Fruit fly (Drosophila melanogaster) whole organism, embryonic: ENCODE data around the gene CG31467.

Source experiments
- Antp ChIP-seq: fragments of 200-800 bp; sonication (Bioruptor generic); optimal IDR thresholded peaks from 3 replicates; lab custom pipeline; 2016; ENCODE audit warnings: missing biosample characterization, missing genetic modification characterization
- Atf6 ChIP-seq: fragments of 200-800 bp; sonication (Bioruptor generic); IDR thresholded peaks from 2 replicates; pipeline ENCODE4 v1.3.6; 2022; ENCODE audit warnings: missing biosample characterization, missing genetic modification characterization
- B-H2 ChIP-seq: fragments of 200-800 bp; sonication (Bioruptor generic); optimal IDR thresholded peaks from 2 replicates; lab custom pipeline; 2018; ENCODE audit warnings: missing biosample characterization, mild to moderate bottlenecking, missing genetic modification characterization
- Bteb2 ChIP-seq: fragments of 200-800 bp; sonication (Bioruptor generic); optimal IDR thresholded peaks from 2 replicates; lab custom pipeline; 2016; ENCODE audit warnings: missing biosample characterization, missing genetic modification characterization
- CG11093 ChIP-seq: fragments of 200-800 bp; sonication (Bioruptor generic); IDR thresholded peaks from 3 replicates; pipeline ENCODE4 v1.3.6; 2022; ENCODE audit warnings: missing biosample characterization, missing genetic modification characterization
- CG11247 ChIP-seq: fragments of 200-800 bp; sonication (Bioruptor generic); IDR thresholded peaks from 2 replicates; pipeline ENCODE4 v1.3.6; 2022; ENCODE audit warnings: missing biosample characterization, missing genetic modification characterization
- CG11504 ChIP-seq: fragments of 200-800 bp; sonication (Bioruptor generic); optimal IDR thresholded peaks from 3 replicates; lab custom pipeline; 2019; ENCODE audit warnings: missing biosample characterization, mild to moderate bottlenecking, missing genetic modification characterization, moderate library complexity
- CG11695 ChIP-seq: fragments of 200-800 bp; sonication (Bioruptor generic); IDR thresholded peaks from 3 replicates; pipeline ENCODE4 v1.3.6; 2022; ENCODE audit warnings: missing biosample characterization, missing genetic modification characterization
- CG12104 ChIP-seq: fragments of 200-800 bp; sonication (Bioruptor generic); optimal IDR thresholded peaks from 3 replicates; lab custom pipeline; 2016; ENCODE audit warnings: missing biosample characterization, missing genetic modification characterization
- CG15514 ChIP-seq: fragments of 200-800 bp; sonication (Bioruptor generic); optimal IDR thresholded peaks from 3 replicates; lab custom pipeline; 2017; ENCODE audit warnings: missing biosample characterization, missing genetic modification characterization, mild to moderate bottlenecking, moderate library complexity, missing genetic modification reagents
- CG16863 ChIP-seq: fragments of 200-800 bp; sonication (Bioruptor generic); optimal IDR thresholded peaks from 3 replicates; lab custom pipeline; 2016; ENCODE audit warnings: missing biosample characterization, missing genetic modification characterization
- CG17802 ChIP-seq: fragments of 200-800 bp; sonication (Bioruptor generic); optimal IDR thresholded peaks from 2 replicates; lab custom pipeline; 2018; ENCODE audit warnings: missing biosample characterization, mild to moderate bottlenecking, missing genetic modification characterization, moderate library complexity
- CG17829 ChIP-seq: fragments of 200-800 bp; optimal IDR thresholded peaks from 2 replicates; lab custom pipeline; 2019; ENCODE audit warnings: missing biosample characterization, mild to moderate bottlenecking, missing genetic modification characterization, moderate library complexity
- CG18262 ChIP-seq: fragments of 200-800 bp; optimal IDR thresholded peaks from 3 replicates; lab custom pipeline; 2019; ENCODE audit warnings: missing biosample characterization, mild to moderate bottlenecking, missing genetic modification characterization, moderate library complexity
- CG30020 ChIP-seq: fragments of 200-800 bp; optimal IDR thresholded peaks from 2 replicates; lab custom pipeline; 2019; ENCODE audit warnings: missing biosample characterization, mild to moderate bottlenecking, missing genetic modification characterization, moderate library complexity
- CG30403 ChIP-seq: fragments of 200-800 bp; sonication (Bioruptor generic); optimal IDR thresholded peaks from 3 replicates; lab custom pipeline; 2016; ENCODE audit warnings: missing biosample characterization, missing genetic modification characterization
- CG42726 ChIP-seq: fragments of 200-800 bp; sonication (Bioruptor generic); IDR thresholded peaks from 2 replicates; pipeline ENCODE4 v1.3.6; 2022; ENCODE audit warnings: missing biosample characterization, missing genetic modification characterization; ENCODE audit not compliant: partially characterized antibody
- CG4328 ChIP-seq: fragments of 200-800 bp; sonication (Bioruptor generic); optimal IDR thresholded peaks from 3 replicates; lab custom pipeline; 2017; ENCODE audit warnings: missing biosample characterization, missing genetic modification reagents, missing genetic modification characterization
- CG4424 ChIP-seq: fragments of 200-800 bp; sonication (Bioruptor generic); optimal IDR thresholded peaks from 3 replicates; lab custom pipeline; 2016; ENCODE audit warnings: missing biosample characterization, missing genetic modification characterization
- CG5953 ChIP-seq: fragments of 200-800 bp; sonication (Bioruptor generic); IDR thresholded peaks from 2 replicates; pipeline ENCODE4 v1.3.6; 2022; ENCODE audit warnings: missing biosample characterization, missing genetic modification characterization
- CG6765 ChIP-seq: fragments of 200-800 bp; sonication (Bioruptor generic); optimal IDR thresholded peaks from 3 replicates; lab custom pipeline; 2017; ENCODE audit warnings: missing biosample characterization, mild to moderate bottlenecking, missing genetic modification characterization
- CG6791 ChIP-seq: fragments of 200-800 bp; sonication (Bioruptor generic); IDR thresholded peaks from 3 replicates; pipeline ENCODE4 v1.3.6; 2022; ENCODE audit warnings: missing biosample characterization, missing genetic modification characterization; ENCODE audit not compliant: partially characterized antibody
- CG7786 ChIP-seq: fragments of 200-800 bp; sonication (Bioruptor generic); optimal IDR thresholded peaks from 2 replicates; lab custom pipeline; 2016; ENCODE audit warnings: missing biosample characterization, missing genetic modification characterization
- CG8359 ChIP-seq: fragments of 200-800 bp; sonication (Bioruptor generic); optimal IDR thresholded peaks from 2 replicates; lab custom pipeline; 2017; ENCODE audit warnings: missing biosample characterization, mild to moderate bottlenecking, missing genetic modification characterization, borderline replicate concordance
- CG8765 ChIP-seq: fragments of 200-800 bp; sonication (Bioruptor generic); IDR thresholded peaks from 2 replicates; pipeline ENCODE4 v1.3.6; 2022; ENCODE audit warnings: missing biosample characterization, missing genetic modification characterization
- Camta ChIP-seq: fragments of 200-800 bp; sonication (Bioruptor generic); optimal IDR thresholded peaks from 2 replicates; lab custom pipeline; 2016; ENCODE audit warnings: missing biosample characterization, missing genetic modification characterization
- CoRest ChIP-seq: fragments of 200-800 bp; sonication (Bioruptor generic); optimal IDR thresholded peaks from 3 replicates; lab custom pipeline; 2018; ENCODE audit warnings: missing biosample characterization, mild to moderate bottlenecking, missing genetic modification characterization, moderate library complexity
- D19A ChIP-seq: fragments of 200-800 bp; optimal IDR thresholded peaks from 3 replicates; lab custom pipeline; 2019; ENCODE audit warnings: missing biosample characterization, mild to moderate bottlenecking, missing genetic modification characterization, moderate library complexity
- Eip74EF ChIP-seq, 2 experiments: fragments of 200-800 bp in 1 of 2; fragments of >200 bp in 1 of 2; sonication (Bioruptor generic) in 1 of 2; optimal IDR thresholded peaks; 2 replicates each; lab custom pipeline; 2017 to 2019; ENCODE audit warnings: missing biosample characterization in 2 of 2, missing genetic modification characterization in 2 of 2, mild to moderate bottlenecking in 1 of 2, moderate library complexity in 1 of 2
- HLH3B ChIP-seq: fragments of 200-800 bp; sonication (Bioruptor generic); IDR thresholded peaks from 2 replicates; pipeline ENCODE4 v1.3.6; 2022; ENCODE audit warnings: missing biosample characterization, missing genetic modification characterization
- Hey ChIP-seq: fragments of 200-800 bp; sonication (Bioruptor generic); optimal IDR thresholded peaks from 3 replicates; lab custom pipeline; 2018; ENCODE audit warnings: missing biosample characterization, mild to moderate bottlenecking, missing genetic modification characterization
- Mrtf ChIP-seq: fragments of 200-800 bp; sonication (Bioruptor generic); IDR thresholded peaks from 3 replicates; pipeline ENCODE4 v1.3.6; 2022; ENCODE audit warnings: missing biosample characterization, missing genetic modification characterization
- Myb ChIP-seq: fragments of 200-800 bp; sonication (Bioruptor generic); optimal IDR thresholded peaks from 2 replicates; lab custom pipeline; 2016; ENCODE audit warnings: missing biosample characterization, missing genetic modification characterization
- PHDP ChIP-seq: fragments of 200-800 bp; sonication (Bioruptor generic); optimal IDR thresholded peaks from 3 replicates; lab custom pipeline; 2018; ENCODE audit warnings: missing biosample characterization, mild to moderate bottlenecking, missing genetic modification characterization, moderate library complexity
- Stat92E ChIP-seq, 3 experiments: fragments of >200 bp in 2 of 3; fragments of 200-800 bp in 1 of 3; sonication (Bioruptor generic) in 1 of 3; optimal IDR thresholded peaks; 2 replicates each; lab custom pipeline; 2017 to 2019; ENCODE audit warnings: missing biosample characterization in 3 of 3, missing genetic modification characterization in 3 of 3, mild to moderate bottlenecking in 1 of 3, moderate library complexity in 1 of 3
- Vsx1 ChIP-seq: fragments of 200-800 bp; sonication (Bioruptor generic); optimal IDR thresholded peaks from 2 replicates; lab custom pipeline; 2017; ENCODE audit warnings: missing biosample characterization, mild to moderate bottlenecking, missing genetic modification characterization, missing genetic modification reagents
- fd64A ChIP-seq: fragments of 200-800 bp; sonication (Bioruptor generic); optimal IDR thresholded peaks from 3 replicates; lab custom pipeline; 2018; ENCODE audit warnings: missing biosample characterization, mild to moderate bottlenecking, missing genetic modification characterization
- fu2 ChIP-seq: fragments of 200-800 bp; sonication (Bioruptor generic); optimal IDR thresholded peaks from 2 replicates; lab custom pipeline; 2016; ENCODE audit warnings: missing biosample characterization, missing genetic modification characterization
- gro ChIP-seq: fragments of 200-800 bp; sonication (Bioruptor generic); optimal IDR thresholded peaks from 2 replicates; lab custom pipeline; 2016; ENCODE audit warnings: missing biosample characterization, missing genetic modification characterization
- hkb ChIP-seq, 2 experiments: fragments of 200-800 bp in 1 of 2; fragments of >200 bp in 1 of 2; sonication (Bioruptor generic) in 1 of 2; IDR thresholded peaks in 1 of 2; optimal IDR thresholded peaks in 1 of 2; 2 replicates each; pipeline versions ENCODE4 v1.3.6 to Lab custom; 2017 to 2022; ENCODE audit warnings: missing biosample characterization in 1 of 2, missing genetic modification characterization in 1 of 2
- lab ChIP-seq: fragments of 200-800 bp; sonication (Bioruptor generic); optimal IDR thresholded peaks from 3 replicates; lab custom pipeline; 2017; ENCODE audit warnings: missing biosample characterization, missing genetic modification characterization, mild to moderate bottlenecking, moderate library complexity, missing genetic modification reagents
- lilli ChIP-seq: fragments of 200-800 bp; sonication (Bioruptor generic); optimal IDR thresholded peaks from 3 replicates; lab custom pipeline; 2016; ENCODE audit warnings: missing biosample characterization, missing genetic modification characterization
- mam ChIP-seq: fragments of 200-800 bp; sonication (Bioruptor generic); optimal IDR thresholded peaks from 3 replicates; lab custom pipeline; 2016; ENCODE audit warnings: missing biosample characterization, missing genetic modification characterization
- pb ChIP-seq: fragments of 200-800 bp; sonication (Bioruptor generic); optimal IDR thresholded peaks from 3 replicates; lab custom pipeline; 2016; ENCODE audit warnings: missing biosample characterization, missing genetic modification characterization
- sc ChIP-seq, 3 experiments: fragments of >200 bp in 2 of 3; fragments of 200-800 bp in 1 of 3; sonication (Bioruptor generic) in 1 of 3; optimal IDR thresholded peaks; 2 replicates in 2 of 3; 3 replicates in 1 of 3; lab custom pipeline; 2017; ENCODE audit warnings: mild to moderate bottlenecking in 1 of 3, missing biosample characterization in 1 of 3, missing genetic modification characterization in 1 of 3, missing genetic modification reagents in 1 of 3
- shn ChIP-seq: fragments of 200-800 bp; sonication (Bioruptor generic); optimal IDR thresholded peaks from 3 replicates; lab custom pipeline; 2016; ENCODE audit warnings: missing biosample characterization, missing genetic modification characterization
- sqz ChIP-seq: fragments of 200-800 bp; sonication (Bioruptor generic); optimal IDR thresholded peaks from 3 replicates; lab custom pipeline; 2018; ENCODE audit warnings: missing biosample characterization, mild to moderate bottlenecking, missing genetic modification characterization
- toy ChIP-seq: fragments of 200-800 bp; sonication (Bioruptor generic); IDR thresholded peaks from 2 replicates; pipeline ENCODE4 v1.3.6; 2022; ENCODE audit warnings: missing biosample characterization, missing genetic modification characterization
- vvl ChIP-seq: fragments of 200-800 bp; sonication (Bioruptor generic); IDR thresholded peaks from 2 replicates; pipeline ENCODE4 v1.3.6; 2022; ENCODE audit warnings: missing biosample characterization, missing genetic modification characterization

Gene CG31467

DNA sequence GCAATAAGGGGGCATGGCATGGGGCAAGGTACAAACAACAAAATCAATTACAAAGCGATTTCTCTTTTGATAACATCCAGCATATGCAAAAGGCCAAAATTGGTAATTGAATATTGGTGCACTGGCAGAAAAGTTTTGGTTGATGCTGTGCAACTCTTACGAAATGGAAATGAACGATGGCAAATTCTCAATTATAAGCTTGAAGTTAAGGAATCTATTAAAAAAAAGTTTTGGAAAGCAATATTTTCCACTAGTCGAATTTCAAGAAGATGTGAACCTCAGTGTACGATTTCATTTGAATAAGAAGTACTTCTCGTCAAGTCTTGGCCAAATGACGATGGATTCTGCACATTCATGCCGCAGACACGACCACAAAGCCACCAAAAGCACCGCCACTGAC is 50.7 kb downstream of the CG31467 start (continued):
- TF ChIP-seq lab (GFP tag; lab: Kevin White, UChicago) (peak; percentile 21), CG8359 (GFP tag; lab: Kevin White, UChicago) (no peak), CG42726 (GFP tag; lab: Robert Waterston, UW) (no peak), PHDP (tag; lab: Kevin White, UChicago) (peak; percentile 2), CG11247 (no peak), Stat92E (GFP tag; optimal IDR thresholded peaks at IDR 0.05; lab: Kevin White, UChicago) (no peak), B-H2 (GFP tag; lab: Kevin White, UChicago) (no peak), CG11504 (peak; percentile 40), CG30020 (tag; lab: Kevin White, UChicago) (no peak), CG8765 (GFP tag; lab: Robert Waterston, UW) (no peak), CG17802 (peak; percentile 5), CG12104 (GFP tag; lab: Kevin White, UChicago) (no peak), sqz (GFP tag; lab: Kevin White, UChicago) (no peak), Myb (GFP tag; lab: Kevin White, UChicago) (no peak), Mrtf (GFP tag; lab: Robert Waterston, UW) (no peak), mam (GFP tag; lab: Kevin White, UChicago) (peak; percentile 29), lilli (GFP tag; lab: Kevin White, UChicago) (peak; percentile 20), CG18262 (peak; percentile 38), CG16863 (GFP tag; lab: Kevin White, UChicago) (no peak), HLH3B (peak; percentile 30; the same call in 1 of the 2 replicates), CG6765 (GFP tag; lab: Kevin White, UChicago) (no peak), Camta (GFP tag; lab: Kevin White, UChicago) (no peak), Hey (tag; lab: Kevin White, UChicago) (no peak), CG17829 (tag; lab: Kevin White, UChicago) (no peak), Antp (GFP tag; lab: Kevin White, UChicago) (peak; percentile 18), Eip74EF (GFP tag; optimal IDR thresholded peaks at IDR 0.05; lab: Kevin White, UChicago) (no peak), CG30403 (no peak), Bteb2 (GFP tag; lab: Kevin White, UChicago) (no peak), CG4328 (no peak), CG5953 (GFP tag; lab: Robert Waterston, UW) (no peak), shn (GFP tag; lab: Kevin White, UChicago) (no peak), CG4424 (GFP tag; lab: Kevin White, UChicago) (peak; percentile 37), hkb (optimal IDR thresholded peaks at IDR 0.05; lab: Kevin White, UChicago) (no peak), hkb (GFP tag; IDR thresholded peaks at IDR 0.05; lab: Robert Waterston, UW) (peak; percentile 48; the same call in 1 of the 2 replicates), CG11093 (GFP tag; lab: Robert Waterston, UW) (no peak), pb (GFP tag; lab: Kevin White, UChicago) (no peak), CoRest (tag; lab: Kevin White, UChicago) (peak; percentile 17), sc (optimal IDR thresholded peaks at IDR 0.05; lab: Kevin White, UChicago) (no peak), sc (GFP tag; optimal IDR thresholded peaks at IDR 0.05; lab: Kevin White, UChicago) (no peak), CG6791 (GFP tag; lab: Robert Waterston, UW) (no peak), CG7786 (GFP tag; lab: Kevin White, UChicago) (no peak), CG15514 (GFP tag; lab: Kevin White, UChicago) (no peak), toy (GFP tag; lab: Robert Waterston, UW) (no peak), fu2 (no peak), vvl (peak; percentile 53; the same call in 1 of the 2 replicates), Atf6 (GFP tag; lab: Robert Waterston, UW) (peak; percentile 28; the same call in 1 of the 2 replicates), fd64A (GFP tag; lab: Kevin White, UChicago) (no peak), gro (GFP tag; lab: Kevin White, UChicago) (no peak), D19A (peak; percentile 5), CG11695 (GFP tag; lab: Robert Waterston, UW) (0 out of 3 replicates have a peak, but pooled peaks have one; percentile 37), Vsx1 (no peak)
